Worm (Caenorhabditis elegans): ENCODE results near the gene F22B7.1.

ce11 chrIII:8620259-8620658 lies 44.9 kb upstream of the F22B7.1 start:
- TF ChIP-seq nfya-1 (tag; optimal IDR thresholded peaks at IDR 0.05; ENCODE audit: borderline replicate concordance, insufficient read depth) (no peak), ceh-40 (GFP tag; IDR thresholded peaks at IDR 0.05) (no peak), B0261.1 (tag; optimal IDR thresholded peaks at IDR 0.05) (no peak), ama-1 (optimal IDR thresholded peaks at IDR 0.05) (no peak), ama-1 (GFP tag; optimal IDR thresholded peaks at IDR 0.05) (no peak), nhr-120 (GFP tag; IDR thresholded peaks at IDR 0.05) (no peak), egl-44 (GFP tag; IDR thresholded peaks at IDR 0.05) (no peak), hlh-26 (GFP tag; conservative IDR thresholded peaks at IDR 0.05) (no peak)

All from whole organism, young adult.